Fruit fly (Drosophila melanogaster): ENCODE results near the gene CG13738.

Gene CG13738

DNA sequence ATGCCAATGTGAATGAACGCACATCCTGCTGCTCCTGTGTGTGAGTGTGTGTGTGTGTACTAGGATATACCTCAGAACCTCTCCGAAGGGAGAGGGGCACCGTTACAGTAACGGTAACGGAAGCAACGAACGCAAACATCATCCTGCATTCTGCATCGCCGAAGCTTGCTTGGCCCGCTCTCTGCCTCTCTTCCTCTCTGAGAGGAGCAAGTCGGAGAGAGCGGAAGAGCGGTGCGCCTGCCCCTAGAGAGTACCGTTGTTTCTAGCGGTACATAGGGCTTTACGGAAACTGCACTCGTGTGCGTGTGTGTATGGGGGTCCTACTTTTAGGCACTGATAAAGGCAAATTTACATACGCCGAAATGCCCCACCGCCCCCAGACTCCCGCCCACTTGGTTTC is 18.0 kb upstream of the CG13738 start (continued):
- TF ChIP-seq chm (GFP tag; IDR thresholded peaks at IDR 0.05) (no peak), CG2875 (GFP tag; optimal IDR thresholded peaks at IDR 0.05) (no peak), CG16779 (GFP tag; IDR thresholded peaks at IDR 0.05) (no peak), CG11560 (tag; IDR thresholded peaks at IDR 0.05) (no peak), CG12071 (GFP tag; optimal IDR thresholded peaks at IDR 0.05) (no peak), CG6854 (GFP tag; optimal IDR thresholded peaks at IDR 0.05) (no peak), CG11456 (GFP tag; IDR thresholded peaks at IDR 0.05) (0 out of 3 replicates have a peak, but pooled peaks have one; percentile 27), jigr1 (GFP tag; IDR thresholded peaks at IDR 0.05) (no peak), ap (GFP tag; IDR thresholded peaks at IDR 0.05) (no peak), Oaz (GFP tag; IDR thresholded peaks at IDR 0.05) (0 out of 2 replicates have a peak, but pooled peaks have one; percentile 4), sisA (GFP tag; IDR thresholded peaks at IDR 0.05) (no peak), lbe (GFP tag; optimal IDR thresholded peaks at IDR 0.05) (no peak), CG3407 (GFP tag; optimal IDR thresholded peaks at IDR 0.05) (no peak), Hsf (GFP tag; optimal IDR thresholded peaks at IDR 0.05) (no peak), slp2 (GFP tag; optimal IDR thresholded peaks at IDR 0.05) (no peak), NFAT (GFP tag; IDR thresholded peaks at IDR 0.05) (peak; percentile 18; the same call in 1 of the 2 replicates), Trl (optimal IDR thresholded peaks at IDR 0.05) (peak; percentile 31 to 58), Trl (GFP tag; optimal IDR thresholded peaks at IDR 0.05) (no peak), CG16813 (GFP tag; IDR thresholded peaks at IDR 0.05; ENCODE audit: partially characterized antibody) (no peak), dpn (GFP tag; optimal IDR thresholded peaks at IDR 0.05) (no peak), Doc2 (GFP tag; IDR thresholded peaks at IDR 0.05) (no peak), Mrtf (GFP tag; IDR thresholded peaks at IDR 0.05) (no peak), Deaf1 (tag; optimal IDR thresholded peaks at IDR 0.05) (peak; percentile 45), HmgD (GFP tag; optimal IDR thresholded peaks at IDR 0.05) (no peak), Atf-2 (GFP tag; optimal IDR thresholded peaks at IDR 0.05) (no peak), CG2712 (tag; optimal IDR thresholded peaks at IDR 0.05) (no peak)

- TF ChIP-seq lola (GFP tag; optimal IDR thresholded peaks at IDR 0.05), result no peak
- TF ChIP-seq Xbp1 (GFP tag; optimal IDR thresholded peaks at IDR 0.05), result no peak
- TF ChIP-seq CG32767 (GFP tag; IDR thresholded peaks at IDR 0.05), result no peak
- no peak for TF ChIP-seq Awh (GFP tag; IDR thresholded peaks at IDR 0.05)
- TF ChIP-seq lab (GFP tag; optimal IDR thresholded peaks at IDR 0.05), result peak; percentile 41
- TF ChIP-seq gt (GFP tag; IDR thresholded peaks at IDR 0.05), result no peak
- TF ChIP-seq CG18599 (GFP tag; optimal IDR thresholded peaks at IDR 0.05), result peak; percentile 21
- TF ChIP-seq oc (tag; optimal IDR thresholded peaks at IDR 0.05), result no peak
- no peak for TF ChIP-seq cato (GFP tag; optimal IDR thresholded peaks at IDR 0.05; ENCODE audit: borderline replicate concordance)
- no peak for TF ChIP-seq Dp (GFP tag; optimal IDR thresholded peaks at IDR 0.05)
- TF ChIP-seq CG3726 (GFP tag; IDR thresholded peaks at IDR 0.05), result no peak
- TF ChIP-seq chif (GFP tag; optimal IDR thresholded peaks at IDR 0.05), result no peak
- TF ChIP-seq CTCF (GFP tag; optimal IDR thresholded peaks at IDR 0.05), result no peak
- TF ChIP-seq Antp (GFP tag; optimal IDR thresholded peaks at IDR 0.05), result no peak
Measured at dm6 chr3L:13987578-13987977, 14.3 kb upstream of the CG13738 start, which contains the start of gene CG9040. CG9040 (plus strand) TSS chr3L:13987878.

- no peak for TF ChIP-seq zen2 (GFP tag; IDR thresholded peaks at IDR 0.05; ENCODE audit: partially characterized antibody)
- no peak for TF ChIP-seq odd (GFP tag; optimal IDR thresholded peaks at IDR 0.05)
- TF ChIP-seq CG13775 (GFP tag; optimal IDR thresholded peaks at IDR 0.05), result no peak
- TF ChIP-seq Dad (GFP tag; optimal IDR thresholded peaks at IDR 0.05), result no peak
- no peak for TF ChIP-seq Xbp1 (GFP tag; optimal IDR thresholded peaks at IDR 0.05)
- TF ChIP-seq Spps (tag; optimal IDR thresholded peaks at IDR 0.05), result no peak
- no peak for TF ChIP-seq caup (GFP tag; optimal IDR thresholded peaks at IDR 0.05; ENCODE audit: severe bottlenecking)
- TF ChIP-seq tna (GFP tag; IDR thresholded peaks at IDR 0.05; ENCODE audit: partially characterized antibody), result no peak
- TF ChIP-seq CG2199 (GFP tag; IDR thresholded peaks at IDR 0.05), result no peak
- no peak for TF ChIP-seq Ets97D (GFP tag; optimal IDR thresholded peaks at IDR 0.05)
- no peak for TF ChIP-seq CG3281 (GFP tag; optimal IDR thresholded peaks at IDR 0.05)
- no peak for TF ChIP-seq E2f1 (GFP tag; IDR thresholded peaks at IDR 0.05)
- no peak for TF ChIP-seq CG12071 (GFP tag; optimal IDR thresholded peaks at IDR 0.05)
- TF ChIP-seq CG3726 (GFP tag; IDR thresholded peaks at IDR 0.05), result no peak
- no peak for TF ChIP-seq CG5245 (GFP tag; optimal IDR thresholded peaks at IDR 0.05)
Measured at dm6 chr3L:13986330-13986729, 13.1 kb upstream of the CG13738 start, which contains the start of gene CG17362. CG17362 (plus strand) TSS chr3L:13986620.

Measured in whole organism, embryonic.